Worm (Caenorhabditis elegans): ENCODE measurements around the gene fbxc-50.

fbxc-50 gene

ce11 chrII:3209251-3209650 lies 38.7 kb downstream of the fbxc-50 start, which contains the start of gene ZC239.6:
TSS of gene ZC239.6 (plus strand) at chrII:3209631.
- TF ChIP-seq mxl-2 (GFP tag; conservative IDR thresholded peaks at IDR 0.05), result no peak
- no peak for TF ChIP-seq nhr-11 (tag; optimal IDR thresholded peaks at IDR 0.05)
- TF ChIP-seq daf-16 (GFP tag; optimal IDR thresholded peaks at IDR 0.05), result peak in 1 of 2 experiments; percentile 68
- no peak for TF ChIP-seq daf-16 (tag; optimal IDR thresholded peaks at IDR 0.05)
- no peak for TF ChIP-seq egl-43 (GFP tag; IDR thresholded peaks at IDR 0.05)
- TF ChIP-seq unc-62 (GFP tag; optimal IDR thresholded peaks at IDR 0.05 in 1 of 2), result no peak
- TF ChIP-seq unc-62 (tag; optimal IDR thresholded peaks at IDR 0.05), result no peak
- TF ChIP-seq lin-13 (GFP tag; optimal IDR thresholded peaks at IDR 0.05), result no peak
- no peak for TF ChIP-seq daf-12 (tag; optimal IDR thresholded peaks at IDR 0.05)
- no peak for TF ChIP-seq sdz-12 (GFP tag; optimal IDR thresholded peaks at IDR 0.05)
- TF ChIP-seq set-16 (GFP tag; IDR thresholded peaks at IDR 0.05), result no peak
- no peak for TF ChIP-seq unc-39 (tag; optimal IDR thresholded peaks at IDR 0.05)
- TF ChIP-seq ceh-20 (GFP tag; IDR thresholded peaks at IDR 0.05), result no peak
- TF ChIP-seq nhr-41 (GFP tag; IDR thresholded peaks at IDR 0.05), result no peak
- TF ChIP-seq nhr-77 (tag; optimal IDR thresholded peaks at IDR 0.05), result no peak
- no peak for TF ChIP-seq php-3 (GFP tag; IDR thresholded peaks at IDR 0.05)
- TF ChIP-seq F37D6.2 (tag; optimal IDR thresholded peaks at IDR 0.05), result no peak
- no peak for TF ChIP-seq skn-1 (tag; optimal IDR thresholded peaks at IDR 0.05)
- no peak for TF ChIP-seq ceh-28 (tag; optimal IDR thresholded peaks at IDR 0.05)
- no peak for TF ChIP-seq tra-1 (GFP tag; IDR thresholded peaks at IDR 0.05)
- peak; percentile 35 for TF ChIP-seq hlh-11 (tag; optimal IDR thresholded peaks at IDR 0.05)
- TF ChIP-seq snpc-4 (tag; optimal IDR thresholded peaks at IDR 0.05), result no peak
- TF ChIP-seq ztf-11 (tag; optimal IDR thresholded peaks at IDR 0.05), result no peak
- TF ChIP-seq R02D3.7 (tag; optimal IDR thresholded peaks at IDR 0.05), result no peak
- TF ChIP-seq zag-1 (tag; optimal IDR thresholded peaks at IDR 0.05), result no peak
- no peak for TF ChIP-seq vab-7 (GFP tag; IDR thresholded peaks at IDR 0.05)
- no peak for TF ChIP-seq dve-1 (tag; optimal IDR thresholded peaks at IDR 0.05; ENCODE audit: insufficient read depth)
- TF ChIP-seq ceh-62 (tag; optimal IDR thresholded peaks at IDR 0.05), result no peak
- TF ChIP-seq pha-4 (GFP tag; IDR thresholded peaks at IDR 0.05), result no peak
- peak; percentile 22 for TF ChIP-seq pha-4 (tag; optimal IDR thresholded peaks at IDR 0.05)
- TF ChIP-seq pqm-1 (tag; optimal IDR thresholded peaks at IDR 0.05), result no peak
- no peak for TF ChIP-seq Y75B8A.6 (GFP tag; IDR thresholded peaks at IDR 0.05)
- TF ChIP-seq nhr-25 (tag; optimal IDR thresholded peaks at IDR 0.05; ENCODE audit: borderline replicate concordance, insufficient read depth), result no peak
- TF ChIP-seq nhr-76 (tag; optimal IDR thresholded peaks at IDR 0.05), result no peak
- TF ChIP-seq mep-1 (tag; optimal IDR thresholded peaks at IDR 0.05), result no peak
- TF ChIP-seq ceh-32 (tag; optimal IDR thresholded peaks at IDR 0.05; ENCODE audit: poor library complexity), result no peak
- no peak for TF ChIP-seq spr-3 (GFP tag; optimal IDR thresholded peaks at IDR 0.05)
- 0 out of 2 replicates have a peak, but pooled peaks have one; percentile 22 for TF ChIP-seq hmg-1.1 (GFP tag; IDR thresholded peaks at IDR 0.05)
- TF ChIP-seq nhr-10 (tag; optimal IDR thresholded peaks at IDR 0.05), result no peak
- no peak for TF ChIP-seq lin-29 (GFP tag; IDR thresholded peaks at IDR 0.05)
- TF ChIP-seq hlh-30 (tag; optimal IDR thresholded peaks at IDR 0.05; ENCODE audit: insufficient read depth), result peak; percentile 9
- no peak for TF ChIP-seq mdt-29 (GFP tag; IDR thresholded peaks at IDR 0.05)
- TF ChIP-seq daf-8 (GFP tag; IDR thresholded peaks at IDR 0.05), result no peak
- no peak for TF ChIP-seq mdl-1 (tag; optimal IDR thresholded peaks at IDR 0.05)
- peak; percentile 32 for TF ChIP-seq rbr-2 (tag; optimal IDR thresholded peaks at IDR 0.05)
- no peak for TF ChIP-seq zfp-3 (GFP tag; conservative IDR thresholded peaks at IDR 0.05)
- no peak for TF ChIP-seq nhr-102 (tag; optimal IDR thresholded peaks at IDR 0.05)
